Worm (Caenorhabditis elegans): ENCODE results near the gene nrde-2.

- TF ChIP-seq ahr-1 (tag; optimal IDR thresholded peaks at IDR 0.05) (no peak), nhr-11 (tag; optimal IDR thresholded peaks at IDR 0.05) (no peak), ama-1 (optimal IDR thresholded peaks at IDR 0.05) (no peak), sox-4 (tag; optimal IDR thresholded peaks at IDR 0.05) (no peak), nfya-1 (tag; optimal IDR thresholded peaks at IDR 0.05) (no peak), lin-11 (tag; optimal IDR thresholded peaks at IDR 0.05) (no peak), ceh-22 (tag; optimal IDR thresholded peaks at IDR 0.05) (no peak), sox-2 (GFP tag; IDR thresholded peaks at IDR 0.05) (no peak), pqm-1 (tag; optimal IDR thresholded peaks at IDR 0.05) (no peak), ceh-19 (GFP tag; optimal IDR thresholded peaks at IDR 0.05) (no peak)
Measured at ce11 chrII:10270052-10270451, 22.6 kb upstream of the nrde-2 start, which contains the start of gene F54B3.2.

Measured in whole organism, late embryonic.